Fruit fly (Drosophila melanogaster) whole organism, embryonic: ENCODE results near the gene Trf4-1.

Experiments used
- CG12659 ChIP-seq: fragments of 200-800 bp; sonication (Bioruptor generic); optimal IDR thresholded peaks from 3 replicates; lab custom pipeline; 2017; ENCODE audit warnings: mild to moderate bottlenecking, missing biosample characterization, missing genetic modification reagents, missing genetic modification characterization
- CG15073 ChIP-seq: fragments of 200-800 bp; sonication (Bioruptor generic); optimal IDR thresholded peaks from 2 replicates; lab custom pipeline; 2016; ENCODE audit warnings: missing biosample characterization, missing genetic modification characterization
- CG17612 ChIP-seq: fragments of 200-800 bp; sonication (Bioruptor generic); IDR thresholded peaks from 2 replicates; pipeline ENCODE4 v1.3.6; 2022; ENCODE audit warnings: missing biosample characterization, missing genetic modification characterization
- CG18476 ChIP-seq: fragments of 200-800 bp; sonication (Bioruptor generic); optimal IDR thresholded peaks from 2 replicates; lab custom pipeline; 2016; ENCODE audit warnings: missing biosample characterization, mild to moderate bottlenecking, missing genetic modification characterization
- CG18599 ChIP-seq: fragments of 200-800 bp; sonication (Bioruptor generic); optimal IDR thresholded peaks from 3 replicates; lab custom pipeline; 2017; ENCODE audit warnings: missing biosample characterization, missing genetic modification characterization, mild to moderate bottlenecking, moderate library complexity, missing genetic modification reagents
- CG31365 ChIP-seq: fragments of 200-800 bp; sonication (Bioruptor generic); optimal IDR thresholded peaks from 2 replicates; lab custom pipeline; 2018; ENCODE audit warnings: missing biosample characterization, mild to moderate bottlenecking, missing genetic modification characterization
- CG33213 ChIP-seq: fragments of 200-800 bp; sonication (Bioruptor generic); optimal IDR thresholded peaks from 3 replicates; lab custom pipeline; 2016; ENCODE audit warnings: missing biosample characterization, missing genetic modification characterization
- CG3726 ChIP-seq: fragments of 200-800 bp; sonication (Bioruptor generic); IDR thresholded peaks from 3 replicates; pipeline ENCODE4, ENCODE4 v1.3.6; 2022; ENCODE audit warnings: missing biosample characterization, missing genetic modification characterization
- CG3995 ChIP-seq: fragments of 200-800 bp; sonication (Bioruptor generic); optimal IDR thresholded peaks from 3 replicates; lab custom pipeline; 2016; ENCODE audit warnings: missing biosample characterization, missing genetic modification characterization
- CG5953 ChIP-seq: fragments of 200-800 bp; sonication (Bioruptor generic); IDR thresholded peaks from 2 replicates; pipeline ENCODE4 v1.3.6; 2022; ENCODE audit warnings: missing biosample characterization, missing genetic modification characterization
- CG6254 ChIP-seq: fragments of 200-800 bp; sonication (Bioruptor generic); optimal IDR thresholded peaks from 3 replicates; lab custom pipeline; 2017; ENCODE audit warnings: mild to moderate bottlenecking, missing biosample characterization, missing genetic modification reagents, missing genetic modification characterization
- CG6272 ChIP-seq: fragments of 200-800 bp; sonication (Bioruptor generic); IDR thresholded peaks from 2 replicates; pipeline ENCODE4 v1.3.6; 2022; ENCODE audit warnings: missing biosample characterization, missing genetic modification characterization
- CG6765 ChIP-seq: fragments of 200-800 bp; sonication (Bioruptor generic); optimal IDR thresholded peaks from 3 replicates; lab custom pipeline; 2017; ENCODE audit warnings: missing biosample characterization, mild to moderate bottlenecking, missing genetic modification characterization
- CG6791 ChIP-seq: fragments of 200-800 bp; sonication (Bioruptor generic); IDR thresholded peaks from 3 replicates; pipeline ENCODE4 v1.3.6; 2022; ENCODE audit warnings: missing biosample characterization, missing genetic modification characterization; ENCODE audit not compliant: partially characterized antibody
- CG7357 ChIP-seq: fragments of 200-800 bp; sonication (Bioruptor generic); IDR thresholded peaks from 3 replicates; pipeline ENCODE4 v1.3.6; 2022; ENCODE audit warnings: missing biosample characterization, missing genetic modification characterization
- CG7372 ChIP-seq: fragments of 200-800 bp; sonication (Bioruptor generic); IDR thresholded peaks from 2 replicates; pipeline ENCODE4 v1.3.6; 2022; ENCODE audit warnings: missing biosample characterization, missing genetic modification characterization
- CG8089 ChIP-seq: fragments of 200-800 bp; sonication (Bioruptor generic); optimal IDR thresholded peaks from 3 replicates; lab custom pipeline; 2016; ENCODE audit warnings: missing biosample characterization, missing genetic modification characterization
- CG9876 ChIP-seq: fragments of 200-800 bp; sonication (Bioruptor generic); optimal IDR thresholded peaks from 2 replicates; lab custom pipeline; 2016; ENCODE audit warnings: missing biosample characterization, missing genetic modification characterization
- CHES-1-like ChIP-seq: fragments of 200-800 bp; sonication (Bioruptor generic); optimal IDR thresholded peaks from 2 replicates; lab custom pipeline; 2016; ENCODE audit warnings: missing biosample characterization, missing genetic modification characterization
- D19A ChIP-seq: fragments of 200-800 bp; optimal IDR thresholded peaks from 3 replicates; lab custom pipeline; 2019; ENCODE audit warnings: missing biosample characterization, mild to moderate bottlenecking, missing genetic modification characterization, moderate library complexity
- Doc3 ChIP-seq: fragments of 200-800 bp; sonication (Bioruptor generic); IDR thresholded peaks from 3 replicates; pipeline ENCODE4 v1.3.6; 2022; ENCODE audit warnings: missing biosample characterization, missing genetic modification characterization; ENCODE audit not compliant: partially characterized antibody
- E2f2 ChIP-seq: fragments of 200-800 bp; sonication (Bioruptor generic); IDR thresholded peaks from 2 replicates; pipeline ENCODE4 v1.3.6; 2022; ENCODE audit warnings: missing biosample characterization, missing genetic modification characterization
- Fer3 ChIP-seq: fragments of 200-800 bp; sonication (Bioruptor generic); optimal IDR thresholded peaks from 2 replicates; lab custom pipeline; 2018; ENCODE audit warnings: missing biosample characterization, mild to moderate bottlenecking, missing genetic modification characterization, moderate library complexity
- H2.0 ChIP-seq: fragments of 200-800 bp; sonication (Bioruptor generic); IDR thresholded peaks from 2 replicates; pipeline ENCODE4 v1.3.6; 2022; ENCODE audit warnings: missing biosample characterization, missing genetic modification characterization
- HLH3B ChIP-seq: fragments of 200-800 bp; sonication (Bioruptor generic); IDR thresholded peaks from 2 replicates; pipeline ENCODE4 v1.3.6; 2022; ENCODE audit warnings: missing biosample characterization, missing genetic modification characterization
- Hand ChIP-seq: fragments of 200-800 bp; sonication (Bioruptor generic); optimal IDR thresholded peaks from 2 replicates; lab custom pipeline; 2017; ENCODE audit warnings: mild to moderate bottlenecking, missing biosample characterization, missing genetic modification reagents, missing genetic modification characterization
- Hmr ChIP-seq: fragments of 200-800 bp; sonication (Bioruptor generic); optimal IDR thresholded peaks from 3 replicates; lab custom pipeline; 2017; ENCODE audit warnings: mild to moderate bottlenecking, missing biosample characterization, missing genetic modification reagents, missing genetic modification characterization
- Hsf ChIP-seq: fragments of 200-800 bp; sonication (Bioruptor generic); optimal IDR thresholded peaks from 3 replicates; lab custom pipeline; 2016; ENCODE audit warnings: missing biosample characterization, missing genetic modification characterization
- Kr ChIP-seq: fragments of 200-800 bp; sonication (Bioruptor generic); optimal IDR thresholded peaks from 2 replicates; lab custom pipeline; 2017; ENCODE audit warnings: missing biosample characterization, mild to moderate bottlenecking, missing genetic modification characterization
- Myb ChIP-seq: fragments of 200-800 bp; sonication (Bioruptor generic); optimal IDR thresholded peaks from 2 replicates; lab custom pipeline; 2016; ENCODE audit warnings: missing biosample characterization, missing genetic modification characterization
- NFAT ChIP-seq: fragments of 200-800 bp; sonication (Bioruptor generic); IDR thresholded peaks from 2 replicates; pipeline ENCODE4 v1.3.6; 2022; ENCODE audit warnings: missing biosample characterization, missing genetic modification characterization
- Nf-YC ChIP-seq: fragments of 200-800 bp; optimal IDR thresholded peaks from 3 replicates; lab custom pipeline; 2019; ENCODE audit warnings: missing biosample characterization, mild to moderate bottlenecking, missing genetic modification characterization, moderate library complexity
- Taf1 ChIP-seq: fragments of 200-800 bp; sonication (Bioruptor generic); IDR thresholded peaks from 2 replicates; pipeline ENCODE4 v1.3.6; 2022; ENCODE audit warnings: missing biosample characterization, missing genetic modification characterization
- Xrp1 ChIP-seq: fragments of 200-800 bp; sonication (Bioruptor generic); IDR thresholded peaks from 2 replicates; pipeline ENCODE4 v1.3.6; 2022; ENCODE audit warnings: missing biosample characterization, missing genetic modification characterization
- ab ChIP-seq: fragments of 200-800 bp; sonication (Bioruptor generic); optimal IDR thresholded peaks from 2 replicates; lab custom pipeline; 2016; ENCODE audit warnings: missing biosample characterization, missing genetic modification characterization
- bab2 ChIP-seq: fragments of 200-800 bp; sonication (Bioruptor generic); optimal IDR thresholded peaks from 2 replicates; lab custom pipeline; 2016; ENCODE audit warnings: missing biosample characterization, missing genetic modification characterization
- bcd ChIP-seq: fragments of 200-800 bp; sonication (Bioruptor generic); optimal IDR thresholded peaks from 2 replicates; lab custom pipeline; 2017; ENCODE audit warnings: missing biosample characterization, mild to moderate bottlenecking, missing genetic modification characterization
- bigmax ChIP-seq: fragments of 200-800 bp; sonication (Bioruptor generic); optimal IDR thresholded peaks from 2 replicates; lab custom pipeline; 2018; ENCODE audit warnings: missing biosample characterization, mild to moderate bottlenecking, missing genetic modification characterization
- gcm ChIP-seq: fragments of 200-800 bp; sonication (Bioruptor generic); optimal IDR thresholded peaks from 2 replicates; lab custom pipeline; 2019; ENCODE audit warnings: missing biosample characterization, mild to moderate bottlenecking, missing genetic modification characterization, moderate library complexity
- jing ChIP-seq: fragments of 200-800 bp; sonication (Bioruptor generic); optimal IDR thresholded peaks from 2 replicates; lab custom pipeline; 2018; ENCODE audit warnings: missing biosample characterization, mild to moderate bottlenecking, missing genetic modification characterization
- klu ChIP-seq: fragments of 200-800 bp; sonication (Bioruptor generic); IDR thresholded peaks from 2 replicates; pipeline ENCODE4 v1.3.6; 2022; ENCODE audit warnings: missing biosample characterization, missing genetic modification characterization
- lbe ChIP-seq: fragments of 200-800 bp; sonication (Bioruptor generic); optimal IDR thresholded peaks from 2 replicates; lab custom pipeline; 2016; ENCODE audit warnings: missing biosample characterization, mild to moderate bottlenecking, missing genetic modification characterization
- onecut ChIP-seq: fragments of 200-800 bp; sonication (Bioruptor generic); IDR thresholded peaks from 2 replicates; pipeline ENCODE4 v1.3.6; 2022; ENCODE audit warnings: missing biosample characterization, missing genetic modification characterization
- pan ChIP-seq, 4 experiments: fragments of >200 bp in 3 of 4; fragments of 200-800 bp in 1 of 4; sonication (Bioruptor generic) in 1 of 4; optimal IDR thresholded peaks in 3 of 4; IDR thresholded peaks in 1 of 4; 2 replicates each; pipeline versions ENCODE4 v1.3.6 to Lab custom; 2017 to 2022; ENCODE audit warnings: missing biosample characterization in 2 of 4, missing genetic modification characterization in 2 of 4, mixed read lengths in 1 of 4
- pfk ChIP-seq: fragments of 200-800 bp; sonication (Bioruptor generic); optimal IDR thresholded peaks from 2 replicates; lab custom pipeline; 2018; ENCODE audit warnings: missing biosample characterization, mild to moderate bottlenecking, missing genetic modification characterization, moderate library complexity
- pum ChIP-seq: fragments of 200-800 bp; sonication (Bioruptor generic); optimal IDR thresholded peaks from 2 replicates; lab custom pipeline; 2016; ENCODE audit warnings: missing biosample characterization, missing genetic modification characterization
- slbo ChIP-seq: fragments of 200-800 bp; sonication (Bioruptor generic); IDR thresholded peaks from 2 replicates; pipeline ENCODE4 v1.3.6; 2022; ENCODE audit warnings: missing biosample characterization, missing genetic modification characterization
- sob ChIP-seq: fragments of 200-800 bp; sonication (Bioruptor generic); IDR thresholded peaks from 2 replicates; pipeline ENCODE4 v1.3.6; 2022; ENCODE audit warnings: missing biosample characterization, missing genetic modification characterization
- tap ChIP-seq: fragments of 200-800 bp; optimal IDR thresholded peaks from 3 replicates; lab custom pipeline; 2019; ENCODE audit warnings: missing biosample characterization, mild to moderate bottlenecking, missing genetic modification characterization, moderate library complexity
- trem ChIP-seq: fragments of 200-800 bp; optimal IDR thresholded peaks from 3 replicates; lab custom pipeline; 2019; ENCODE audit warnings: missing biosample characterization, mild to moderate bottlenecking, missing genetic modification characterization, moderate library complexity
- ttk ChIP-seq: fragments of 200-800 bp; sonication (Bioruptor generic); IDR thresholded peaks from 2 replicates; pipeline ENCODE4 v2.1.2; 2022; ENCODE audit warnings: missing biosample characterization, missing genetic modification characterization
- usp ChIP-seq: fragments of >200 bp; optimal IDR thresholded peaks from 2 replicates; lab custom pipeline; 2017; ENCODE audit warnings: missing biosample characterization, missing genetic modification characterization

Trf4-1 gene

dm6 chrX:8542728-8543127, 17.4 kb upstream of the Trf4-1 start (continued):
- TF ChIP-seq CG6791 (GFP tag; lab: Robert Waterston, UW) (no peak), pum (GFP tag; lab: Kevin White, UChicago) (peak; percentile 20), CG6272 (GFP tag; lab: Robert Waterston, UW) (no peak), Xrp1 (GFP tag; lab: Robert Waterston, UW) (peak; percentile 50; the same call in 1 of the 2 replicates), pfk (GFP tag; lab: Kevin White, UChicago) (no peak), CG33213 (GFP tag; lab: Kevin White, UChicago) (no peak), E2f2 (GFP tag; lab: Robert Waterston, UW) (no peak), CG15073 (GFP tag; lab: Kevin White, UChicago) (no peak), sob (GFP tag; lab: Robert Waterston, UW) (no peak), Myb (GFP tag; lab: Kevin White, UChicago) (no peak), bcd (GFP tag; lab: Kevin White, UChicago) (no peak), CG7372 (GFP tag; lab: Robert Waterston, UW) (no peak), usp (GFP tag; lab: Kevin White, UChicago) (no peak), trem (no peak), Fer3 (tag; lab: Kevin White, UChicago) (no peak), CG31365 (no peak), H2.0 (GFP tag; lab: Robert Waterston, UW) (no peak), D19A (tag; lab: Kevin White, UChicago) (no peak), CG18599 (no peak), bigmax (GFP tag; lab: Kevin White, UChicago) (no peak), CG9876 (GFP tag; lab: Kevin White, UChicago) (no peak), onecut (GFP tag; lab: Robert Waterston, UW) (no peak), Hsf (GFP tag; lab: Kevin White, UChicago) (peak; percentile 13), gcm (GFP tag; lab: Kevin White, UChicago) (no peak), CG7357 (GFP tag; lab: Robert Waterston, UW) (peak; percentile 58; the same call in 1 of the 3 replicates), CG3726 (GFP tag; lab: Robert Waterston, UW) (no peak), HLH3B (peak; percentile 63), jing (GFP tag; lab: Kevin White, UChicago) (no peak), tap (tag; lab: Kevin White, UChicago) (no peak), Hand (GFP tag; lab: Kevin White, UChicago) (no peak), CG12659 (GFP tag; lab: Kevin White, UChicago) (peak; percentile 9), CG6765 (GFP tag; lab: Kevin White, UChicago) (no peak), CG8089 (GFP tag; lab: Kevin White, UChicago) (peak; percentile 11), bab2 (GFP tag; lab: Kevin White, UChicago) (peak; percentile 42), CG17612 (GFP tag; lab: Robert Waterston, UW) (no peak), pan (optimal IDR thresholded peaks at IDR 0.05; lab: Kevin White, UChicago) (no peak), pan (GFP tag; optimal IDR thresholded peaks at IDR 0.05 in 1 of 2, IDR thresholded peaks at IDR 0.05 in 1 of 2) (peak in 1 of 2 experiments; percentile 39), ttk (GFP tag; lab: Robert Waterston, UW) (no peak), CG5953 (GFP tag; lab: Robert Waterston, UW) (no peak), CG18476 (GFP tag; lab: Kevin White, UChicago) (peak; percentile 5), Nf-YC (no peak), CG3995 (no peak), CHES-1-like (no peak), ab (GFP tag; lab: Kevin White, UChicago) (no peak), Taf1 (GFP tag; lab: Robert Waterston, UW) (no peak), NFAT (GFP tag; lab: Robert Waterston, UW) (no peak), Doc3 (no peak), Hmr (GFP tag; lab: Kevin White, UChicago) (no peak), CG6254 (GFP tag; lab: Kevin White, UChicago) (no peak), slbo (GFP tag; lab: Robert Waterston, UW) (no peak), klu (GFP tag; lab: Robert Waterston, UW) (no peak), Kr (GFP tag; lab: Kevin White, UChicago) (no peak), lbe (GFP tag; lab: Kevin White, UChicago) (no peak)
